Worm (Caenorhabditis elegans): ENCODE data around the gene T02E9.5.

Gene T02E9.5

DNA sequence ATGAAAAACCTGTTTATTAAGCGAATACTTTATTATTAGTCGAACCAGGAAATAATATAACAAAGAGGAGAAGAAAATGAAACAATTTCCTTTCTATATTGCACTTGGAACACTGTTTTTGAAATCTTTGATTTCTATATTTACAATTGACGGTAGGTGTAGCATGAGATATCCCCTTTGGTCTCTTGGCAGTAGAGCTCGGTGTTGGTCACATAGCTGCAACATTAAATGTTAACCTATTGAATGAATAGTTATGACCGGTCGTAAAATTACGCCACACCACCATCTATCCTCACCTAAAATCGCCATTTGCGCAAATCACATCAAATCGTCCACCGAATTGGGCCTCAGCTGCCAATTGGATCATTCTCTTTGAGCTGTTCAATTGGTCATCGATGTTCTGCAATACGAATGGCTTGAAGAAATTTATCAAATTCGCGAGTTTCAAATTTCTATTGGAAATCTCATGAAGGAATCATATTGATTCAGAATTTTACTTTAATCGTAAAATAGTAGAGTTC lies 2.8 kb downstream of the T02E9.5 start (continued):
- no peak for TF ChIP-seq B0336.3 (GFP tag; IDR thresholded peaks at IDR 0.05)
- no peak for TF ChIP-seq akir-1 (GFP tag; optimal IDR thresholded peaks at IDR 0.05)
- no peak for TF ChIP-seq D2030.7 (GFP tag; IDR thresholded peaks at IDR 0.05)

- no peak for TF ChIP-seq dox-1 (GFP tag; IDR thresholded peaks at IDR 0.05)
- TF ChIP-seq let-526 (GFP tag; IDR thresholded peaks at IDR 0.05) = 0 out of 2 replicates have a peak, but pooled peaks have one; percentile 24
- no peak for TF ChIP-seq bed-1 (GFP tag; IDR thresholded peaks at IDR 0.05)
- no peak for TF ChIP-seq chd-7 (tag; optimal IDR thresholded peaks at IDR 0.05)
- no peak for TF ChIP-seq attf-3 (GFP tag; conservative IDR thresholded peaks at IDR 0.05)
- TF ChIP-seq Y56A3A.18 (GFP tag; IDR thresholded peaks at IDR 0.05) = no peak
- no peak for TF ChIP-seq lin-26 (GFP tag; IDR thresholded peaks at IDR 0.05)
- no peak for TF ChIP-seq unc-130 (GFP tag; optimal IDR thresholded peaks at IDR 0.05)
Measured at ce11 chrV:11346912-11347311, 4.9 kb downstream of the T02E9.5 start, which contains the start of gene grl-7. TSS of gene grl-7 (minus strand) at chrV:11347012.

ce11 chrV:11351263-11351662 lies 9.2 kb downstream of the T02E9.5 start:
- no peak for TF ChIP-seq efl-1 (GFP tag; optimal IDR thresholded peaks at IDR 0.05)
- TF ChIP-seq F22D6.2 (tag; optimal IDR thresholded peaks at IDR 0.05) = no peak
- no peak for TF ChIP-seq C06A6.2 (GFP tag; conservative IDR thresholded peaks at IDR 0.05)
- TF ChIP-seq ceh-91 (GFP tag; IDR thresholded peaks at IDR 0.05) = no peak
- no peak for TF ChIP-seq attf-6 (GFP tag; IDR thresholded peaks at IDR 0.05)

ce11 chrV:11352893-11353292 lies 10.9 kb downstream of the T02E9.5 start, which contains the start of gene npr-25:
TSS of gene npr-25 (minus strand) at chrV:11352993.
- no peak for TF ChIP-seq lsy-27 (tag; optimal IDR thresholded peaks at IDR 0.05; ENCODE audit: borderline replicate concordance, insufficient read depth)
- TF ChIP-seq mxl-1 (tag; optimal IDR thresholded peaks at IDR 0.05) = no peak
- TF ChIP-seq let-526 (GFP tag; IDR thresholded peaks at IDR 0.05) = no peak
- TF ChIP-seq hrde-1 (tag; optimal IDR thresholded peaks at IDR 0.05; ENCODE audit: borderline replicate concordance) = no peak
- TF ChIP-seq ceh-40 (GFP tag; IDR thresholded peaks at IDR 0.05) = no peak
- TF ChIP-seq dox-1 (GFP tag; IDR thresholded peaks at IDR 0.05) = no peak
- TF ChIP-seq D2030.7 (GFP tag; IDR thresholded peaks at IDR 0.05) = no peak
- no peak for TF ChIP-seq zim-3 (tag; optimal IDR thresholded peaks at IDR 0.05)
- TF ChIP-seq Y67H2A.10 (GFP tag; conservative IDR thresholded peaks at IDR 0.05) = no peak
- no peak for TF ChIP-seq madf-6 (GFP tag; IDR thresholded peaks at IDR 0.05)
- TF ChIP-seq snpc-1.1 (tag; optimal IDR thresholded peaks at IDR 0.05; ENCODE audit: insufficient read depth) = no peak
- TF ChIP-seq tbx-9 (tag; optimal IDR thresholded peaks at IDR 0.05; ENCODE audit: borderline replicate concordance) = no peak

DNA sequence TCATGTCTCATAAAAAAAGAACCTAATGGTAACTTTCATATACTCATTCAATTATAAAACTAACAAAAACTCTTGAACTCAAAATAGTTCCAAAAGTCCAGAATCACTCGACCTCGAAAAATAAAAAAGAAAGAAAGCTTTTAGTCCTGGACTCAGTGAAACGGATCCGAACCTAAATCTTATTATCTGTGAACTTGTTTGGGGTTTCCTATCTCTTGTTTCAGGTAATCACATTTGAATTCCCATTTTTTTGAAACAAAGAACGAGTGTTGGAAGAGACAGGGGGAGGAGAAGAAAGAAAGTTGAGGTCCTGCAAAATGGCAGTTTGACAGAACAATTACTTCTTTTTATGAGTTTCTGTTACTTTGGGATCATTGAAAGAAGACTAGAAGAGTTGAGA lies 12.2 kb downstream of the T02E9.5 start:
- TF ChIP-seq dox-1 (GFP tag; IDR thresholded peaks at IDR 0.05) (no peak), hmg-20 (GFP tag; IDR thresholded peaks at IDR 0.05) (no peak), ZK185.1 (tag; optimal IDR thresholded peaks at IDR 0.05; ENCODE audit: poor library complexity, severe bottlenecking) (no peak), ceh-100 (GFP tag; IDR thresholded peaks at IDR 0.05) (no peak), sea-2 (GFP tag; IDR thresholded peaks at IDR 0.05) (no peak), akir-1 (GFP tag; optimal IDR thresholded peaks at IDR 0.05) (no peak), lir-1 (GFP tag; conservative IDR thresholded peaks at IDR 0.05) (no peak), dpl-1 (GFP tag; optimal IDR thresholded peaks at IDR 0.05) (no peak), attf-3 (GFP tag; conservative IDR thresholded peaks at IDR 0.05) (no peak), B0019.2 (GFP tag; conservative IDR thresholded peaks at IDR 0.05) (no peak), nhr-80 (tag; optimal IDR thresholded peaks at IDR 0.05) (no peak)

Measured in whole organism, young adult.